Worm (Caenorhabditis elegans) whole organism, L1 larva: ENCODE data around the gene F09E5.16.

Experiments
- C16A3.4 ChIP-seq: fragments of 150-350 bp; optimal IDR thresholded peaks from 2 replicates; lab custom pipeline; 2014; ENCODE audit warnings: missing biosample characterization, missing genetic modification characterization
- C34B4.2 ChIP-seq: sonication (generic microtip); optimal IDR thresholded peaks from 2 replicates; lab custom pipeline; 2017; ENCODE audit warnings: mild to moderate bottlenecking, missing genetic modification characterization, missing compliant biosample characterization
- Y116A8C.19 ChIP-seq: sonication (generic microtip); optimal IDR thresholded peaks from 2 replicates; lab custom pipeline; 2016; ENCODE audit warnings: missing compliant biosample characterization, missing genetic modification characterization, borderline replicate concordance
- aha-1 ChIP-seq: fragments of 150-350 bp; optimal IDR thresholded peaks from 2 replicates; lab custom pipeline; 2014; ENCODE audit warnings: missing biosample characterization, missing genetic modification characterization
- alr-1 ChIP-seq: fragments of 200-800 bp; sonication (Bioruptor generic); optimal IDR thresholded peaks from 2 replicates; lab custom pipeline; 2018; ENCODE audit warnings: borderline replicate concordance, mild to moderate bottlenecking, missing genetic modification characterization, missing compliant biosample characterization
- ceh-82 ChIP-seq, 3 experiments: fragments of 150-350 bp in 1 of 3; sonication (generic microtip) in 2 of 3; optimal IDR thresholded peaks; 2 replicates each; lab custom pipeline; 2014 to 2017; ENCODE audit warnings: missing biosample characterization in 3 of 3, missing genetic modification characterization in 3 of 3
- ceh-88 ChIP-seq: fragments of 200-800 bp; sonication (Bioruptor generic); IDR thresholded peaks from 2 replicates; pipeline ENCODE4 v1.3.6; 2022; ENCODE audit warnings: missing genetic modification characterization, missing compliant biosample characterization
- ces-1 ChIP-seq: fragments of 150-350 bp; optimal IDR thresholded peaks from 2 replicates; lab custom pipeline; 2014; ENCODE audit warnings: missing biosample characterization, missing genetic modification reagents, missing genetic modification characterization
- dpl-1 ChIP-seq, 3 experiments: fragments of 150-350 bp in 2 of 3; sonication (generic microtip) in 1 of 3; optimal IDR thresholded peaks; 2 replicates each; lab custom pipeline; 2014 to 2017; ENCODE audit warnings: missing biosample characterization in 3 of 3, missing genetic modification characterization in 3 of 3, missing genetic modification reagents in 3 of 3
- dsc-1 ChIP-seq: sonication (generic microtip); optimal IDR thresholded peaks from 2 replicates; lab custom pipeline; 2016; ENCODE audit warnings: mild to moderate bottlenecking, missing genetic modification characterization, missing compliant biosample characterization
- efl-1 ChIP-seq, 4 experiments: fragments of 150-350 bp; optimal IDR thresholded peaks in 3 of 4; peaks in 1 of 4; 1 replicate in 1 of 4; 2 replicates in 3 of 4; lab custom pipeline; 2014; ENCODE audit warnings: missing biosample characterization in 2 of 4, missing genetic modification characterization in 2 of 4, missing genetic modification reagents in 2 of 4
- egl-13 ChIP-seq: sonication (generic microtip); optimal IDR thresholded peaks from 2 replicates; lab custom pipeline; 2016; ENCODE audit warnings: missing genotype, missing genetic modification reagents, missing genetic modification characterization, missing compliant biosample characterization
- egl-27 ChIP-seq, 2 experiments: fragments of 150-350 bp in 1 of 2; sonication (generic microtip); optimal IDR thresholded peaks; 3 replicates each; lab custom pipeline; 2017 to 2018; ENCODE audit warnings: missing biosample characterization in 2 of 2, missing genetic modification characterization in 2 of 2, missing genetic modification reagents in 2 of 2
- elt-3 ChIP-seq, 6 experiments: fragments of 150-350 bp in 1 of 6; sonication (generic microtip); optimal IDR thresholded peaks; 2 replicates each; lab custom pipeline; 2017 to 2018; ENCODE audit warnings: missing biosample characterization in 6 of 6, missing genetic modification characterization in 6 of 6, inconsistent platforms in 1 of 6
- ets-5 ChIP-seq: fragments of 200-800 bp; sonication (Bioruptor generic); IDR thresholded peaks from 2 replicates; pipeline ENCODE4 v1.3.6; 2022; ENCODE audit warnings: missing genetic modification characterization, missing compliant biosample characterization
- fkh-4 ChIP-seq: sonication (generic microtip); optimal IDR thresholded peaks from 2 replicates; lab custom pipeline; 2016; ENCODE audit warnings: missing compliant biosample characterization, missing genetic modification characterization, borderline replicate concordance
- grh-1 ChIP-seq: fragments of 200-800 bp; sonication (Bioruptor generic); IDR thresholded peaks from 2 replicates; pipeline ENCODE4 v1.3.6; 2022; ENCODE audit warnings: missing genetic modification reagents, missing genetic modification characterization, missing compliant biosample characterization
- hlh-4 ChIP-seq: sonication (generic microtip); optimal IDR thresholded peaks from 2 replicates; lab custom pipeline; 2016; ENCODE audit warnings: mild to moderate bottlenecking, missing genetic modification characterization, missing compliant biosample characterization
- hpl-2 ChIP-seq: fragments of 150-350 bp; optimal IDR thresholded peaks from 2 replicates; lab custom pipeline; 2014; ENCODE audit warnings: missing biosample characterization, missing genetic modification reagents, missing genetic modification characterization
- irx-1 ChIP-seq: sonication (generic microtip); optimal IDR thresholded peaks from 2 replicates; lab custom pipeline; 2016; ENCODE audit warnings: missing genetic modification characterization, missing compliant biosample characterization
- isw-1 ChIP-seq: fragments of 200-800 bp; sonication (Bioruptor generic); IDR thresholded peaks from 2 replicates; pipeline ENCODE4 v1.3.6; 2022; ENCODE audit warnings: missing genetic modification characterization, missing compliant biosample characterization
- lin-14 ChIP-seq: fragments of 200-800 bp; sonication (Bioruptor generic); optimal IDR thresholded peaks from 2 replicates; lab custom pipeline; 2018; ENCODE audit warnings: mild to moderate bottlenecking, missing genetic modification characterization, moderate library complexity, missing compliant biosample characterization
- lin-35 ChIP-seq, 2 experiments: fragments of 150-350 bp; optimal IDR thresholded peaks; 2 replicates each; lab custom pipeline; 2014; ENCODE audit warnings: missing biosample characterization in 2 of 2, missing genetic modification characterization in 2 of 2, missing genetic modification reagents in 2 of 2
- lir-3 ChIP-seq: sonication (generic microtip); optimal IDR thresholded peaks from 2 replicates; lab custom pipeline; 2016; ENCODE audit warnings: mild to moderate bottlenecking, missing genetic modification characterization, moderate library complexity, missing compliant biosample characterization; ENCODE audit not compliant: poor library complexity
- lsy-2 ChIP-seq, 2 experiments: fragments of 150-350 bp; optimal IDR thresholded peaks; 2 replicates each; lab custom pipeline; 2014; ENCODE audit warnings: missing biosample characterization in 2 of 2, missing genetic modification characterization in 2 of 2
- mef-2 ChIP-seq: fragments of 150-350 bp; optimal IDR thresholded peaks from 2 replicates; lab custom pipeline; 2014; ENCODE audit warnings: missing biosample characterization, missing genetic modification characterization
- nhr-11 ChIP-seq: fragments of 150-350 bp; optimal IDR thresholded peaks from 2 replicates; lab custom pipeline; 2014; ENCODE audit warnings: missing biosample characterization, missing genetic modification characterization
- nhr-19 ChIP-seq: fragments of 200-800 bp; sonication (Bioruptor generic); conservative IDR thresholded peaks from 2 replicates; pipeline ENCODE4 v1.3.6; 2022; ENCODE audit warnings: missing genetic modification characterization, missing compliant biosample characterization
- nhr-237 ChIP-seq: fragments of 150-350 bp; optimal IDR thresholded peaks from 2 replicates; lab custom pipeline; 2014; ENCODE audit warnings: missing biosample characterization, missing genetic modification characterization
- nhr-47 ChIP-seq: sonication (generic microtip); optimal IDR thresholded peaks from 2 replicates; lab custom pipeline; 2016; ENCODE audit warnings: mild to moderate bottlenecking, missing genetic modification characterization, moderate library complexity, missing compliant biosample characterization
- nhr-76 ChIP-seq: sonication (generic microtip); optimal IDR thresholded peaks from 2 replicates; lab custom pipeline; 2017; ENCODE audit warnings: missing biosample characterization, missing genetic modification characterization
- nhr-77 ChIP-seq: fragments of 150-350 bp; optimal IDR thresholded peaks from 2 replicates; lab custom pipeline; 2014; ENCODE audit warnings: missing biosample characterization, missing genetic modification characterization
- nhr-84 ChIP-seq: sonication (generic microtip); optimal IDR thresholded peaks from 2 replicates; lab custom pipeline; 2017; ENCODE audit warnings: missing biosample characterization, missing genetic modification characterization
- nhr-85 ChIP-seq: sonication (generic microtip); peaks from one replicate; lab custom pipeline; 2016; ENCODE audit warnings: missing genetic modification characterization, inconsistent platforms, missing compliant biosample characterization
- nhr-90 ChIP-seq: sonication (generic microtip); optimal IDR thresholded peaks from 2 replicates; lab custom pipeline; 2016; ENCODE audit warnings: mild to moderate bottlenecking, missing genetic modification characterization, missing compliant biosample characterization; ENCODE audit not compliant: poor library complexity
- pqm-1 ChIP-seq: sonication (generic microtip); optimal IDR thresholded peaks from 3 replicates; lab custom pipeline; 2017; ENCODE audit warnings: missing biosample characterization, missing genetic modification characterization
- rnt-1 ChIP-seq: sonication (generic microtip); optimal IDR thresholded peaks from 2 replicates; lab custom pipeline; 2016; ENCODE audit warnings: mild to moderate bottlenecking, missing genetic modification characterization, moderate library complexity, missing compliant biosample characterization
- snu-23 ChIP-seq: sonication (generic microtip); optimal IDR thresholded peaks from 2 replicates; lab custom pipeline; 2016; ENCODE audit warnings: missing genetic modification characterization, missing compliant biosample characterization
- sptf-1 ChIP-seq: fragments of 150-350 bp; optimal IDR thresholded peaks from 2 replicates; lab custom pipeline; 2014; ENCODE audit warnings: missing biosample characterization, missing genetic modification characterization
- sup-37 ChIP-seq: fragments of 200-800 bp; sonication (Bioruptor generic); optimal IDR thresholded peaks from 2 replicates; lab custom pipeline; 2018; ENCODE audit warnings: mild to moderate bottlenecking, missing genetic modification characterization, missing compliant biosample characterization
- swsn-7 ChIP-seq: sonication (generic microtip); optimal IDR thresholded peaks from 2 replicates; lab custom pipeline; 2016; ENCODE audit warnings: missing genetic modification characterization, missing compliant biosample characterization
- tbx-2 ChIP-seq: sonication (generic microtip); optimal IDR thresholded peaks from 2 replicates; lab custom pipeline; 2016; ENCODE audit warnings: missing genetic modification characterization, missing compliant biosample characterization
- tlp-1 ChIP-seq: fragments of 150-350 bp; optimal IDR thresholded peaks from 2 replicates; lab custom pipeline; 2014; ENCODE audit warnings: missing biosample characterization, missing genetic modification characterization
- unc-130 ChIP-seq: fragments of 150-350 bp; optimal IDR thresholded peaks from 2 replicates; lab custom pipeline; 2017; ENCODE audit warnings: missing biosample characterization, missing genetic modification characterization, inconsistent platforms
- unc-62 ChIP-seq: fragments of 150-350 bp; optimal IDR thresholded peaks from 2 replicates; lab custom pipeline; 2014; ENCODE audit warnings: missing biosample characterization, missing genetic modification reagents, missing genetic modification characterization
- ztf-11 ChIP-seq, 2 experiments: sonication (generic microtip); optimal IDR thresholded peaks; 2 replicates each; lab custom pipeline; 2016 to 2017; ENCODE audit warnings: missing genetic modification characterization in 2 of 2, missing biosample characterization in 1 of 2, missing compliant biosample characterization in 1 of 2

The F09E5.16 gene

DNA sequence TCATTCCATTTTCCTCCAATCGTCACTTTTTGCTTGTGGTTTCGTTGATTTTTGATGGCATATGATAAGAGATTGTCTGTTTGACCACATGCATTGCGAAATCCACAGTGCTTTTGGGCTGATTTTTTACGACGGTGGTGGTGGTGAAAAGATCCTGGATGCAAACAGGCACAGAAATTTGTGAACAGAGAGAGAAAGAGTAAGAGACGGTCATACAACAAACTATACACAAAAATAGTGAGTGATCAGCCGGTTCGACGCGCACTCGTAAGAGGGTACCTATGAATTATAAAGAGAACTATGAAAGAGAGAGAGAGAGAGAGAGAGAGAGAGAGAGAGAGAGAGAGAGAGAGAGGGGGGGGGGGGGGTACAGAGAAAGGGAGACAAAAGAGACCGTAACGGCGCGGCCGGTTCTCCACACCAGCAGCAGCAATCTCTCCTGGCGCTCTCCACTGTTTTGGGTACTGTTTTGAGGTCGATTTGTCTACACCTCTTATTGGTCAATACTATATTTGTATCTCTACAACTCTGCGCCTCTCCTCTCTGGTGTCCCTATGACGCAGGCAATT is 43.7 kb downstream of the F09E5.16 start (continued):
- TF ChIP-seq ces-1 (GFP tag; lab: Kevin White, UChicago): no peak
- no peak for TF ChIP-seq tlp-1 (tag; lab: Kevin White, UChicago)
- TF ChIP-seq nhr-84 (tag; lab: Kevin White, UChicago): no peak
- no peak for TF ChIP-seq isw-1
- TF ChIP-seq pqm-1 (tag; lab: Kevin White, UChicago): peak; percentile 20
- TF ChIP-seq nhr-19 (GFP tag; lab: Robert Waterston, UW): peak; percentile 72
- no peak for TF ChIP-seq aha-1
- no peak for TF ChIP-seq alr-1 (tag; lab: Kevin White, UChicago)
- no peak for TF ChIP-seq fkh-4 (tag; lab: Kevin White, UChicago)
- TF ChIP-seq nhr-77 (tag; lab: Kevin White, UChicago): peak; percentile 66
- peak; percentile 4 for TF ChIP-seq nhr-11
- no peak for TF ChIP-seq ceh-82 (tag; optimal IDR thresholded peaks at IDR 0.05; lab: Kevin White, UChicago)
- TF ChIP-seq nhr-90 (tag; lab: Kevin White, UChicago): peak; percentile 77
- no peak for TF ChIP-seq ceh-88 (GFP tag; lab: Robert Waterston, UW)
- TF ChIP-seq swsn-7 (tag; lab: Kevin White, UChicago): peak; percentile 59
- TF ChIP-seq lir-3 (tag; lab: Kevin White, UChicago): no peak
- peak; percentile 56 for TF ChIP-seq sup-37 (GFP tag; lab: Kevin White, UChicago)
- peak; percentile 7 to 45 for TF ChIP-seq lsy-2 (tag; optimal IDR thresholded peaks at IDR 0.05; lab: Kevin White, UChicago)
- TF ChIP-seq irx-1 (tag; lab: Kevin White, UChicago): peak; percentile 1
- no peak for TF ChIP-seq ztf-11 (tag; optimal IDR thresholded peaks at IDR 0.05; lab: Kevin White, UChicago)
- peak; percentile 42 to 43 for TF ChIP-seq efl-1 (optimal IDR thresholded peaks at IDR 0.05; lab: Kevin White, UChicago)
- TF ChIP-seq efl-1 (GFP tag; optimal IDR thresholded peaks at IDR 0.05 in 1 of 2; lab: Kevin White, UChicago): peak in 1 of 2 experiments; percentile 91
- no peak for TF ChIP-seq C34B4.2 (tag; lab: Kevin White, UChicago)
- TF ChIP-seq nhr-47: peak; percentile 59
- TF ChIP-seq snu-23 (GFP tag; lab: Kevin White, UChicago): peak; percentile 76
- TF ChIP-seq elt-3 (tag; optimal IDR thresholded peaks at IDR 0.05; lab: Kevin White, UChicago): peak in 5 of 6 experiments; percentile 36 to 92 (median 65)
- TF ChIP-seq ets-5: no peak
- no peak for TF ChIP-seq nhr-76 (tag; lab: Kevin White, UChicago)
- TF ChIP-seq dsc-1 (tag; lab: Kevin White, UChicago): no peak
- TF ChIP-seq tbx-2 (tag; lab: Kevin White, UChicago): peak; percentile 73
- peak; percentile 18 for TF ChIP-seq hpl-2 (GFP tag; lab: Kevin White, UChicago)
- TF ChIP-seq egl-27 (tag; optimal IDR thresholded peaks at IDR 0.05; lab: Kevin White, UChicago): peak in 1 of 2 experiments; percentile 42

- TF ChIP-seq mef-2 (tag; lab: Kevin White, UChicago) (no peak), nhr-90 (tag; lab: Kevin White, UChicago) (no peak), unc-62 (no peak), grh-1 (GFP tag; lab: Robert Waterston, UW) (0 out of 2 replicates have a peak, but pooled peaks have one; percentile 25), lin-14 (GFP tag; lab: Kevin White, UChicago) (peak; percentile 70), rnt-1 (tag; lab: Kevin White, UChicago) (no peak), egl-27 (tag; optimal IDR thresholded peaks at IDR 0.05; lab: Kevin White, UChicago) (no peak), nhr-85 (tag; lab: Kevin White, UChicago) (peak; percentile 91), nhr-237 (tag; lab: Kevin White, UChicago) (peak; percentile 47), elt-3 (tag; optimal IDR thresholded peaks at IDR 0.05; lab: Kevin White, UChicago) (peak in 3 of 6 experiments; percentile 70 to 82 (median 75)), sptf-1 (no peak), nhr-84 (tag; lab: Kevin White, UChicago) (no peak), C34B4.2 (tag; lab: Kevin White, UChicago) (no peak), efl-1 (optimal IDR thresholded peaks at IDR 0.05; lab: Kevin White, UChicago) (peak; percentile 2 to 22), efl-1 (GFP tag; optimal IDR thresholded peaks at IDR 0.05 in 1 of 2; lab: Kevin White, UChicago) (peak in 1 of 2 experiments; percentile 53), egl-13 (tag; lab: Kevin White, UChicago) (no peak), Y116A8C.19 (no peak), isw-1 (no peak), ets-5 (no peak), unc-130 (tag; lab: Kevin White, UChicago) (no peak), dpl-1 (GFP tag; optimal IDR thresholded peaks at IDR 0.05; lab: Kevin White, UChicago) (peak in 1 of 3 experiments; percentile 23), lin-35 (GFP tag; optimal IDR thresholded peaks at IDR 0.05; lab: Kevin White, UChicago) (peak in 1 of 2 experiments; percentile 57), ceh-82 (tag; optimal IDR thresholded peaks at IDR 0.05; lab: Kevin White, UChicago) (peak in 1 of 3 experiments; percentile 1), ceh-88 (GFP tag; lab: Robert Waterston, UW) (no peak), hlh-4 (no peak), C16A3.4 (tag; lab: Kevin White, UChicago) (no peak)
These were observed 45.2 kb downstream of the F09E5.16 start for ce11 chrII:5320205-5320951.
